Fruit fly (Drosophila melanogaster) whole organism, prepupa: ENCODE results near the gene Bicra.
A peak's percentile ranks its signal among the peaks of the same experiment; 100 is the strongest.

ENCODE experiments used
- Blimp-1 ChIP-seq: fragments of 200-800 bp; sonication (Bioruptor generic); optimal IDR thresholded peaks from 3 replicates; lab custom pipeline; 2017; ENCODE audit warnings: missing biosample characterization, missing genetic modification characterization, mild to moderate bottlenecking, moderate library complexity, missing genetic modification reagents
- CG10669 ChIP-seq: fragments of 200-800 bp; sonication (Bioruptor generic); optimal IDR thresholded peaks from 3 replicates; lab custom pipeline; 2018; ENCODE audit warnings: missing biosample characterization, mild to moderate bottlenecking, missing genetic modification characterization, moderate library complexity
- CG11294 ChIP-seq: fragments of 200-800 bp; sonication (Bioruptor generic); IDR thresholded peaks from 2 replicates; pipeline ENCODE4 v1.3.6; 2022; ENCODE audit warnings: missing biosample characterization, missing genetic modification characterization
- CG11762 ChIP-seq: fragments of 200-800 bp; sonication (Bioruptor generic); optimal IDR thresholded peaks from 3 replicates; lab custom pipeline; 2016; ENCODE audit warnings: missing biosample characterization, missing genetic modification characterization; ENCODE audit not compliant: insufficient read depth
- CG11902 ChIP-seq: fragments of 200-800 bp; sonication (Bioruptor generic); optimal IDR thresholded peaks from 3 replicates; lab custom pipeline; 2016; ENCODE audit warnings: missing biosample characterization, missing genetic modification characterization
- CG15336 ChIP-seq: fragments of 200-800 bp; sonication (Bioruptor generic); IDR thresholded peaks from 2 replicates; pipeline ENCODE4 v1.3.6; 2022; ENCODE audit warnings: missing biosample characterization, missing genetic modification characterization
- CG1621 ChIP-seq: fragments of 200-800 bp; sonication (Bioruptor generic); optimal IDR thresholded peaks from 3 replicates; lab custom pipeline; 2018; ENCODE audit warnings: missing biosample characterization, mild to moderate bottlenecking, missing genetic modification characterization
- CG3032 ChIP-seq: fragments of 200-800 bp; optimal IDR thresholded peaks from 2 replicates; lab custom pipeline; 2019; ENCODE audit warnings: missing biosample characterization, mild to moderate bottlenecking, missing genetic modification characterization, moderate library complexity
- CG31627 ChIP-seq: fragments of 200-800 bp; sonication (Bioruptor generic); optimal IDR thresholded peaks from 3 replicates; lab custom pipeline; 2016; ENCODE audit warnings: missing biosample characterization, missing genetic modification characterization
- CG32006 ChIP-seq: fragments of 200-800 bp; sonication (Bioruptor generic); optimal IDR thresholded peaks from 3 replicates; lab custom pipeline; 2017; ENCODE audit warnings: missing biosample characterization, mild to moderate bottlenecking, missing genetic modification characterization
- CG34406 ChIP-seq: fragments of 200-800 bp; sonication (Bioruptor generic); optimal IDR thresholded peaks from 3 replicates; lab custom pipeline; 2016; ENCODE audit warnings: missing biosample characterization, missing genetic modification characterization
- CG3919 ChIP-seq: fragments of 200-800 bp; sonication (Bioruptor generic); optimal IDR thresholded peaks from 3 replicates; lab custom pipeline; 2016; ENCODE audit warnings: missing biosample characterization, missing genetic modification characterization
- CG6163 ChIP-seq: fragments of 200-800 bp; sonication (Bioruptor generic); IDR thresholded peaks from 3 replicates; pipeline ENCODE4 v1.3.6; 2022; ENCODE audit warnings: missing biosample characterization, missing genetic modification characterization
- CG6792 ChIP-seq: fragments of 200-800 bp; sonication (Bioruptor generic); optimal IDR thresholded peaks from 3 replicates; lab custom pipeline; 2016; ENCODE audit warnings: missing biosample characterization, missing genetic modification characterization
- CG7368 ChIP-seq: fragments of 200-800 bp; sonication (Bioruptor generic); optimal IDR thresholded peaks from 3 replicates; lab custom pipeline; 2016; ENCODE audit warnings: missing biosample characterization, missing genetic modification characterization
- CG8319 ChIP-seq: fragments of 200-800 bp; sonication (Bioruptor generic); optimal IDR thresholded peaks from 3 replicates; lab custom pipeline; 2016; ENCODE audit warnings: missing biosample characterization, missing genetic modification characterization
- CG8632 ChIP-seq: fragments of 200-800 bp; sonication (Bioruptor generic); optimal IDR thresholded peaks from 3 replicates; lab custom pipeline; 2016; ENCODE audit warnings: missing biosample characterization, missing genetic modification characterization
- Eip75B ChIP-seq: fragments of 200-800 bp; sonication (Bioruptor generic); optimal IDR thresholded peaks from 3 replicates; lab custom pipeline; 2016; ENCODE audit warnings: missing biosample characterization, missing genetic modification characterization
- Eip78C ChIP-seq: fragments of 200-800 bp; sonication (Bioruptor generic); peaks from one replicate; lab custom pipeline; 2016; ENCODE audit warnings: missing biosample characterization, missing genetic modification characterization
- Eip93F ChIP-seq: fragments of 200-800 bp; sonication (Bioruptor generic); optimal IDR thresholded peaks from 2 replicates; lab custom pipeline; 2016; ENCODE audit warnings: missing biosample characterization, mild to moderate bottlenecking, missing genetic modification characterization
- Ets96B ChIP-seq: fragments of 200-800 bp; optimal IDR thresholded peaks from 2 replicates; lab custom pipeline; 2019; ENCODE audit warnings: missing biosample characterization, mild to moderate bottlenecking, missing genetic modification characterization, moderate library complexity
- Gug ChIP-seq: fragments of 200-800 bp; sonication (Bioruptor generic); IDR thresholded peaks from 2 replicates; pipeline ENCODE4 v1.3.6; 2022; ENCODE audit warnings: missing biosample characterization, missing genetic modification characterization
- Hr38 ChIP-seq: sonication (Bioruptor generic); optimal IDR thresholded peaks from 2 replicates; lab custom pipeline; 2016; ENCODE audit warnings: missing biosample characterization, missing genetic modification characterization
- Lpt ChIP-seq: fragments of 200-800 bp; sonication (Bioruptor generic); optimal IDR thresholded peaks from 3 replicates; lab custom pipeline; 2016; ENCODE audit warnings: missing biosample characterization, missing genetic modification characterization
- Smox ChIP-seq: fragments of 200-800 bp; sonication (Bioruptor generic); optimal IDR thresholded peaks from 3 replicates; lab custom pipeline; 2016; ENCODE audit warnings: missing biosample characterization, missing genetic modification characterization
- Sox102F ChIP-seq: fragments of 200-800 bp; sonication (Bioruptor generic); optimal IDR thresholded peaks from 2 replicates; lab custom pipeline; 2016; ENCODE audit warnings: missing biosample characterization, mild to moderate bottlenecking, missing genetic modification characterization
- Sox14 ChIP-seq: fragments of 200-800 bp; sonication (Bioruptor generic); optimal IDR thresholded peaks from 3 replicates; lab custom pipeline; 2016; ENCODE audit warnings: missing biosample characterization, missing genetic modification characterization
- Sox15 ChIP-seq: fragments of 200-800 bp; sonication (Bioruptor generic); optimal IDR thresholded peaks from 3 replicates; lab custom pipeline; 2016; ENCODE audit warnings: missing biosample characterization, missing genetic modification characterization
- achi ChIP-seq: fragments of 200-800 bp; sonication (Bioruptor generic); optimal IDR thresholded peaks from 3 replicates; lab custom pipeline; 2016; ENCODE audit warnings: missing biosample characterization, missing genetic modification characterization
- acj6 ChIP-seq: fragments of 200-800 bp; sonication (Bioruptor generic); optimal IDR thresholded peaks from 3 replicates; lab custom pipeline; 2016; ENCODE audit warnings: missing biosample characterization, missing genetic modification characterization
- cyc ChIP-seq: fragments of 200-800 bp; sonication (Bioruptor generic); optimal IDR thresholded peaks from 3 replicates; lab custom pipeline; 2016; ENCODE audit warnings: missing biosample characterization, missing genetic modification characterization
- dsx ChIP-seq: fragments of 200-800 bp; optimal IDR thresholded peaks from 3 replicates; lab custom pipeline; 2019; ENCODE audit warnings: missing biosample characterization, mild to moderate bottlenecking, missing genetic modification characterization, moderate library complexity; ENCODE audit not compliant: poor library complexity, severe bottlenecking
- esn ChIP-seq: fragments of 200-800 bp; sonication (Bioruptor generic); optimal IDR thresholded peaks from 2 replicates; lab custom pipeline; 2016; ENCODE audit warnings: missing biosample characterization, mild to moderate bottlenecking, missing genetic modification characterization, moderate library complexity
- fkh ChIP-seq: fragments of 200-800 bp; sonication (Bioruptor generic); optimal IDR thresholded peaks from 3 replicates; lab custom pipeline; 2017; ENCODE audit warnings: missing biosample characterization, mild to moderate bottlenecking, missing genetic modification characterization, moderate library complexity
- lz ChIP-seq: fragments of 200-800 bp; sonication (Bioruptor generic); optimal IDR thresholded peaks from 3 replicates; lab custom pipeline; 2016; ENCODE audit warnings: missing biosample characterization, missing genetic modification characterization
- pdm3 ChIP-seq: fragments of 200-800 bp; sonication (Bioruptor generic); optimal IDR thresholded peaks from 3 replicates; lab custom pipeline; 2016; ENCODE audit warnings: missing biosample characterization, missing genetic modification characterization
- salr ChIP-seq, 2 experiments: fragments of 200-800 bp; sonication (Bioruptor generic); optimal IDR thresholded peaks; 3 replicates each; lab custom pipeline; 2016 to 2018; ENCODE audit warnings: missing biosample characterization in 2 of 2, missing genetic modification characterization in 2 of 2, mild to moderate bottlenecking in 1 of 2
- spab ChIP-seq: fragments of 200-800 bp; sonication (Bioruptor generic); optimal IDR thresholded peaks from 2 replicates; lab custom pipeline; 2017; ENCODE audit warnings: missing biosample characterization, mild to moderate bottlenecking, missing genetic modification characterization, missing genetic modification reagents
- ss ChIP-seq, 2 experiments: fragments of 200-800 bp; sonication (Bioruptor generic); optimal IDR thresholded peaks; 2 replicates in 1 of 2; 3 replicates in 1 of 2; lab custom pipeline; 2017 to 2018; ENCODE audit warnings: mild to moderate bottlenecking in 2 of 2, missing biosample characterization in 2 of 2, missing genetic modification characterization in 2 of 2, moderate library complexity in 1 of 2
- svp ChIP-seq: fragments of 200-800 bp; sonication (Bioruptor generic); peaks from one replicate; lab custom pipeline; 2016; ENCODE audit warnings: missing biosample characterization, missing genetic modification characterization
- topi ChIP-seq: fragments of 200-800 bp; sonication (Bioruptor generic); optimal IDR thresholded peaks from 3 replicates; lab custom pipeline; 2016; ENCODE audit warnings: missing biosample characterization, missing genetic modification characterization
- vri ChIP-seq: fragments of 200-800 bp; sonication (Bioruptor generic); optimal IDR thresholded peaks from 3 replicates; lab custom pipeline; 2016; ENCODE audit warnings: missing biosample characterization, mild to moderate bottlenecking, missing genetic modification characterization

The Bicra gene

DNA sequence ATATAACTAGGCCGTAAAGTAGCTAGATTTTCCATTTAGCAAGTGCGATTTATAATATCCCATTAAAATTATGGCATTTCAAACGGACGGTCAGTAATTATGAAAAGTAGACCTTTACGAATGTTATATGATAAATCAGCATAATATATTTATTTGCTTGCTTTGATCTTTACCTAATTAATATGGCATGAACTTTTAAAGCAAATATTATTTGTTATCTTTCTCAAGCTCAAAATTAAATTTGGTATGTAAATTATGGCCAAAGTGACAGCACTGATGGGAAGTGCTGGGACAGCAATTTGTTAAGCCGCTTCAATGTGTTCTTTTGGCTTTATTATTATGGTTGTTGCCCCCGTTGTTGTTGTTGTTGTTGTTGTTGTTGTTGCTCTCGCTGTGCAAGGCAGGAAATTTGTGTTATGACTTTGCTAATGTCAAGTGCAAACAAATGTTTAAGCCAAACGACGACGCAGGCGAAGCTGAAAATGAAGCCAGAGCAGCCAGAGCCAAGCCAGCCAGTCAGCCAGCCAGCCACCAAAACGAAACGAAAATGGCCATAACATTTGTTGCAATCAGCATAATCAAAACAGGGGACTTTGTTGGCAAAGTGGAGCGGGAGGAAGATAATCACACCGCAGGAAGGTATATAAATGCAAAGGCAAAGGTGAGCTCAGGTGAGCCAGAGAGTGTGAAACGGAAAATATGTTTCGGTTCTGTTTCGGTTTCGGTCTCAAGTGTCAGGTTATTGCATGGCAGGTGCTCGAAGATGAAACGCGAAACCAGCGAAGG lies 19.9 kb downstream of the Bicra start:
- TF ChIP-seq Sox102F (no peak), Eip93F (GFP tag; lab: Kevin White, UChicago) (no peak), CG3919 (GFP tag; lab: Kevin White, UChicago) (no peak), CG8319 (GFP tag; lab: Kevin White, UChicago) (no peak), Lpt (no peak), Blimp-1 (no peak), pdm3 (GFP tag; lab: Kevin White, UChicago) (no peak), Ets96B (tag; lab: Kevin White, UChicago) (peak; percentile 9), CG32006 (GFP tag; lab: Kevin White, UChicago) (peak; percentile 7), fkh (GFP tag; lab: Kevin White, UChicago) (peak; percentile 30), Sox14 (GFP tag; lab: Kevin White, UChicago) (peak; percentile 2), CG11294 (GFP tag; lab: Robert Waterston, UW) (no peak), svp (GFP tag; lab: Kevin White, UChicago) (peak; percentile 55), CG31627 (GFP tag; lab: Kevin White, UChicago) (no peak), Eip78C (GFP tag; lab: Kevin White, UChicago) (peak; percentile 57), CG11762 (GFP tag; lab: Kevin White, UChicago) (no peak), dsx (GFP tag; lab: Kevin White, UChicago) (no peak), CG1621 (tag; lab: Kevin White, UChicago) (no peak), CG8632 (GFP tag; lab: Kevin White, UChicago) (no peak)

DNA sequence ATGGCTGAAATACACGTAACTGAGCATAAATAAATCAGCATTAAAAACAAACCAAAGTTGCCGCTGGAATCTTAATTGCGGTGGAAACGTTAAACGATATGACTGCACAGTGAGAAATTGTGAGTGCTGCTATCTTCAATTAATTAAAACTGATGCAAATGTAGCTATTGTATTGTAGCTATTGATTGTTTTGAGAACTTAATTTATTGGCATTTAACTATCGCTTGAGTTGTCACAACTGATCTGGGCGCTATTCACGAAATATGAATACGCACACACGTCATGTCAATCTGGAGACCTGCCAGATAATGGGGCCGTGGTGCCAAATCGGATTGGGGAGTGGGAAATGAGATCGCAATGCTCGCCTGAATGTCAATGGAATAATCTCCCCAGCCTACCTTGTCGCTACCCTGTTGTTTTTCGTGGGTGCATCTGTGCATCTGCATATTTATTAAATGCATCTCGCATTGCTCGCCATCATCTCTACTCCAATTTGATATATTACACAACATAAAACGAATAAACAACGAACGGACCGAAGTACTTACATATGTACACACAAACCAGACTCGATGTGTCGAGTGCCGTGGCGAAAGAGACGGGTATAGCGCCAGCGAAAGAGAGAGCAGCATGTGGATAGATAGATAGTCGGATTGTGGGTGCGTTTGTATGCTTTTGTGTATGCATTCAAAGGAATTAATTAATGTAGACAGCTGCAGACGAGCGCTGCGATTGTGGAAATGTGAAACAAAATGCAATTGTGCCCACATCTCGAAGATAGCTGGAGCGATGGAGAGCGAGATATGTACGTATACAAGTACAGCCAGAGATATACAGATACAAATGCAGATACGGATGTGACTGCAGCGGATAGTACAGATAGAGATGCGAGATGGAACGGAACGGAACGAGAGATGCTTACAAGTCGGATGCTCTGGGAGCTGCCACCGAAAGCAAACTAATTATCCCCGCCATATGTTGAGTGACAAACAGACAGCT lies 20.9 kb downstream of the Bicra start:
- TF ChIP-seq svp (GFP tag; lab: Kevin White, UChicago) (peak; percentile 89), fkh (GFP tag; lab: Kevin White, UChicago) (peak; percentile 88), salr (GFP tag; optimal IDR thresholded peaks at IDR 0.05; lab: Kevin White, UChicago) (peak in 1 of 2 experiments; percentile 26), CG11902 (GFP tag; lab: Kevin White, UChicago) (no peak), CG6163 (GFP tag; lab: Robert Waterston, UW) (peak; percentile 11; the same call in 1 of the 3 replicates), achi (peak; percentile 38), esn (GFP tag; lab: Kevin White, UChicago) (peak; percentile 55), lz (GFP tag; lab: Kevin White, UChicago) (peak; percentile 19), Sox15 (GFP tag; lab: Kevin White, UChicago) (no peak), CG3032 (tag; lab: Kevin White, UChicago) (peak; percentile 33), pdm3 (GFP tag; lab: Kevin White, UChicago) (peak; percentile 44), Ets96B (tag; lab: Kevin White, UChicago) (peak; percentile 51), CG32006 (GFP tag; lab: Kevin White, UChicago) (peak; percentile 30), Smox (GFP tag; lab: Kevin White, UChicago) (peak; percentile 50), spab (GFP tag; lab: Kevin White, UChicago) (peak; percentile 31), CG3919 (GFP tag; lab: Kevin White, UChicago) (peak; percentile 42), Hr38 (GFP tag; lab: Kevin White, UChicago) (no peak), Lpt (peak; percentile 9), CG11762 (GFP tag; lab: Kevin White, UChicago) (no peak), Sox14 (GFP tag; lab: Kevin White, UChicago) (peak; percentile 37), vri (peak; percentile 4), dsx (GFP tag; lab: Kevin White, UChicago) (no peak), Sox102F (peak; percentile 8), cyc (GFP tag; lab: Kevin White, UChicago) (peak; percentile 12), CG6792 (GFP tag; lab: Kevin White, UChicago) (no peak), CG34406 (GFP tag; lab: Kevin White, UChicago) (no peak), CG8319 (GFP tag; lab: Kevin White, UChicago) (peak; percentile 33), CG31627 (GFP tag; lab: Kevin White, UChicago) (peak; percentile 34), ss (GFP tag; optimal IDR thresholded peaks at IDR 0.05; lab: Kevin White, UChicago) (peak in 1 of 2 experiments; percentile 7), topi (GFP tag; lab: Kevin White, UChicago) (peak; percentile 52), Eip75B (GFP tag; lab: Kevin White, UChicago) (peak; percentile 3), CG15336 (GFP tag; lab: Robert Waterston, UW) (0 out of 2 replicates have a peak, but pooled peaks have one; percentile 13), CG8632 (GFP tag; lab: Kevin White, UChicago) (peak; percentile 33), CG10669 (GFP tag; lab: Kevin White, UChicago) (peak; percentile 47), CG7368 (GFP tag; lab: Kevin White, UChicago) (peak; percentile 13), acj6 (GFP tag; lab: Kevin White, UChicago) (peak; percentile 46), Gug (GFP tag; lab: Robert Waterston, UW) (no peak), CG1621 (tag; lab: Kevin White, UChicago) (no peak)
